Worm (Caenorhabditis elegans) whole organism, early embryonic: ENCODE data around the gene baz-2.

Source experiments
- B0310.2 ChIP-seq: sonication (generic microtip); optimal IDR thresholded peaks from 2 replicates; lab custom pipeline; 2016; ENCODE audit warnings: mild to moderate bottlenecking, missing genetic modification characterization, missing compliant biosample characterization
- F13C5.2 ChIP-seq: sonication (generic microtip); optimal IDR thresholded peaks from 2 replicates; lab custom pipeline; 2017; ENCODE audit warnings: mild to moderate bottlenecking, missing genetic modification characterization, inconsistent platforms, missing compliant biosample characterization
- aly-1 ChIP-seq: sonication (generic microtip); optimal IDR thresholded peaks from 2 replicates; lab custom pipeline; 2016; ENCODE audit warnings: missing genetic modification characterization, missing compliant biosample characterization
- ama-1 ChIP-seq: fragments of 150-350 bp; optimal IDR thresholded peaks from 2 replicates; lab custom pipeline; 2014
- ceh-36 ChIP-seq: sonication (generic microtip); optimal IDR thresholded peaks from 2 replicates; lab custom pipeline; 2016; ENCODE audit warnings: missing genetic modification characterization, inconsistent platforms, missing compliant biosample characterization
- ets-7 ChIP-seq: sonication (generic microtip); optimal IDR thresholded peaks from 2 replicates; lab custom pipeline; 2016; ENCODE audit warnings: missing genotype, missing genetic modification characterization, missing compliant biosample characterization
- flt-1 ChIP-seq: fragments of 200-800 bp; sonication (Bioruptor generic); IDR thresholded peaks from 2 replicates; pipeline ENCODE4 v1.3.6; 2022; ENCODE audit warnings: missing genetic modification characterization, missing compliant biosample characterization
- hmbx-1 ChIP-seq: sonication (generic microtip); optimal IDR thresholded peaks from 2 replicates; lab custom pipeline; 2016; ENCODE audit warnings: mild to moderate bottlenecking, missing genetic modification characterization, missing compliant biosample characterization
- hmg-4 ChIP-seq: fragments of 200-800 bp; sonication (Bioruptor generic); optimal IDR thresholded peaks from 2 replicates; lab custom pipeline; 2018; ENCODE audit warnings: mild to moderate bottlenecking, missing genetic modification characterization, missing compliant biosample characterization
- hnd-1 ChIP-seq: sonication (generic microtip); optimal IDR thresholded peaks from 2 replicates; lab custom pipeline; 2016; ENCODE audit warnings: missing genetic modification characterization, missing compliant biosample characterization
- scrt-1 ChIP-seq: fragments of 200-800 bp; sonication (Bioruptor generic); IDR thresholded peaks from 2 replicates; pipeline ENCODE4 v1.3.6; 2022; ENCODE audit warnings: missing genetic modification characterization, missing compliant biosample characterization
- sea-1 ChIP-seq: fragments of 200-800 bp; sonication (Bioruptor generic); conservative IDR thresholded peaks from 2 replicates; pipeline ENCODE4 v1.3.6; 2022; ENCODE audit warnings: missing genetic modification characterization, missing compliant biosample characterization
- tbx-11 ChIP-seq: fragments of 200-800 bp; sonication (Bioruptor generic); IDR thresholded peaks from 2 replicates; pipeline ENCODE4 v1.3.6; 2022; ENCODE audit warnings: missing genetic modification characterization, missing compliant biosample characterization
- tra-4 ChIP-seq: sonication (generic microtip); optimal IDR thresholded peaks from 2 replicates; lab custom pipeline; 2017; ENCODE audit warnings: missing genetic modification characterization, missing compliant biosample characterization

DNA sequence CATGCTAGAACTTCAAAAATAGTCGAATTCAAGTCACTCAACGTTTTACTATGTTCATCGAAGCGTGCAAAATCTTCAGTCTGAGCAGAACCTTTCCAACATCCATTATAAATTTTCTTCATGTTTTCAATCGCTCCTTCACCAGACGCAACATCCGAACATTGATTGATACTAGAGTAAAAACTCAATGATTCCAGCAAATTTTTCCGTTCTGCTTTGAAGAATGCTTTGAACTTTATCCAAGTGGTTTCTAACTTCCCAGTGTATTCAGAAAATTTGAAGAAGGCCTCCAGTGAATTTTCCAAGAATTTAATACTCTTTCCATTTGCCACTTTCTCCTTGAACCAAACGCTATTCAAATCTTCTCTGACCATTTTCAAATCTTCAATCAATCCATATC lies 36.5 kb upstream of the baz-2 start:
- TF ChIP-seq aly-1 (no peak), ets-7 (no peak), ama-1 (lab: Kevin White, UChicago) (no peak), hmbx-1 (tag; lab: Kevin White, UChicago) (no peak), F13C5.2 (tag; lab: Kevin White, UChicago) (no peak), flt-1 (GFP tag; lab: Robert Waterston, UW) (no peak), tbx-11 (GFP tag; lab: Robert Waterston, UW) (no peak), hnd-1 (tag; lab: Kevin White, UChicago) (no peak), B0310.2 (tag; lab: Kevin White, UChicago) (no peak), tra-4 (no peak), sea-1 (GFP tag; lab: Robert Waterston, UW) (no peak), ceh-36 (tag; lab: Kevin White, UChicago) (no peak), hmg-4 (GFP tag; lab: Kevin White, UChicago) (no peak), scrt-1 (no peak)
